Worm (Caenorhabditis elegans): ENCODE measurements around the gene K11G12.6.

DNA sequence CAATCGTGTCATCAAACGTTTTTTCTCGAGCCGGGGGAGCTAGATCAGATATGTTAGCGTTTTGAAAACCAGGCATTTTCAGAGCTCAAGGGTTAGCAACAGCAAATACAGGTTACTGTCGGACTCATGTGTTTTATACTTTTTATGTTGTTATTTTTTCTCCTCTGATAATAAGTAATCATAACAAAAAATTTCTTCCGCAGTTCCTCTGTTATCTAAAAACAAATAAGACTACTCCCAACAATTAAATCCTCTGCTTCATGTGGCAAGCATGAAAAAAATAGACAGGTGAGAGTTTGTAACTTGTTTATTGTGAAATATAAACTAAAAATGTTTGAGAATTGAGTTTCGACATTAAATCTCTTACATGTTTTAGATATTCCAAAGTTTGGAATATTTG is 10.9 kb downstream of the K11G12.6 start, which contains the start of gene smf-2:
- TF ChIP-seq nhr-6 (tag; optimal IDR thresholded peaks at IDR 0.05) (no peak), lin-39 (tag; optimal IDR thresholded peaks at IDR 0.05) (no peak), unc-55 (GFP tag; optimal IDR thresholded peaks at IDR 0.05) (no peak), nhr-25 (tag; optimal IDR thresholded peaks at IDR 0.05) (no peak)
